Worm (Caenorhabditis elegans): ENCODE results near the gene prp-39.

Gene prp-39

ce11 chrV:5682530-5682929, at the start of gene prp-39:
Gene prp-39, minus strand, starts transcription at chrV:5682630.
- TF ChIP-seq nhr-28 (tag; optimal IDR thresholded peaks at IDR 0.05) (no peak), sem-2 (GFP tag; optimal IDR thresholded peaks at IDR 0.05) (no peak), mls-2 (tag; optimal IDR thresholded peaks at IDR 0.05) (no peak), elt-3 (tag; optimal IDR thresholded peaks at IDR 0.05) (no peak), M03D4.4 (tag; optimal IDR thresholded peaks at IDR 0.05) (no peak), pha-4 (tag; optimal IDR thresholded peaks at IDR 0.05) (no peak), ceh-43 (GFP tag; optimal IDR thresholded peaks at IDR 0.05) (no peak), sptf-1 (tag; optimal IDR thresholded peaks at IDR 0.05) (no peak)

- TF ChIP-seq sptf-1 (tag; optimal IDR thresholded peaks at IDR 0.05) (no peak), ces-1 (GFP tag; optimal IDR thresholded peaks at IDR 0.05) (no peak), unc-39 (tag; optimal IDR thresholded peaks at IDR 0.05) (no peak), ceh-83 (GFP tag; optimal IDR thresholded peaks at IDR 0.05) (no peak), nhr-2 (tag; optimal IDR thresholded peaks at IDR 0.05) (no peak), cnd-1 (tag; optimal IDR thresholded peaks at IDR 0.05) (no peak), lin-13 (tag; optimal IDR thresholded peaks at IDR 0.05) (no peak), ztf-11 (tag; optimal IDR thresholded peaks at IDR 0.05) (no peak), M03D4.4 (tag; optimal IDR thresholded peaks at IDR 0.05) (no peak), unc-120 (tag; optimal IDR thresholded peaks at IDR 0.05; ENCODE audit: poor library complexity, severe bottlenecking) (no peak), snpc-4 (tag; optimal IDR thresholded peaks at IDR 0.05) (no peak), lin-32 (GFP tag; optimal IDR thresholded peaks at IDR 0.05) (no peak), nhr-12 (tag; optimal IDR thresholded peaks at IDR 0.05) (no peak), mep-1 (tag; optimal IDR thresholded peaks at IDR 0.05) (no peak), ceh-43 (GFP tag; optimal IDR thresholded peaks at IDR 0.05) (no peak), nhr-76 (tag; optimal IDR thresholded peaks at IDR 0.05) (no peak), unc-62 (GFP tag; optimal IDR thresholded peaks at IDR 0.05) (no peak), mls-2 (tag; optimal IDR thresholded peaks at IDR 0.05) (no peak)
These were observed 48.4 kb upstream of the prp-39 start, which contains the start of gene K09H11.15 for ce11 chrV:5730783-5731182. Gene K09H11.15, minus strand, starts transcription at chrV:5730883.

- TF ChIP-seq ceh-39 (tag; optimal IDR thresholded peaks at IDR 0.05) (no peak), M03D4.4 (tag; optimal IDR thresholded peaks at IDR 0.05) (no peak), lsy-2 (tag; optimal IDR thresholded peaks at IDR 0.05) (no peak), elt-1 (tag; optimal IDR thresholded peaks at IDR 0.05; ENCODE audit: borderline replicate concordance, insufficient read depth) (no peak), ces-1 (GFP tag; optimal IDR thresholded peaks at IDR 0.05) (no peak), nhr-12 (tag; optimal IDR thresholded peaks at IDR 0.05) (no peak), snpc-4 (tag; optimal IDR thresholded peaks at IDR 0.05) (no peak), nhr-237 (tag; optimal IDR thresholded peaks at IDR 0.05) (no peak), sem-2 (GFP tag; optimal IDR thresholded peaks at IDR 0.05) (no peak), ztf-11 (tag; optimal IDR thresholded peaks at IDR 0.05) (no peak)
These were observed 44.0 kb upstream of the prp-39 start, which contains the start of gene K09H11.4 for ce11 chrV:5726463-5726862. Gene K09H11.4, minus strand, starts transcription at chrV:5726563.

- no peak for TF ChIP-seq unc-120 (tag; optimal IDR thresholded peaks at IDR 0.05; ENCODE audit: poor library complexity, severe bottlenecking)
- no peak for TF ChIP-seq nhr-237 (tag; optimal IDR thresholded peaks at IDR 0.05)
- TF ChIP-seq lin-13 (tag; optimal IDR thresholded peaks at IDR 0.05) = no peak
- no peak for TF ChIP-seq ceh-43 (GFP tag; optimal IDR thresholded peaks at IDR 0.05)
- no peak for TF ChIP-seq tbx-8 (GFP tag; optimal IDR thresholded peaks at IDR 0.05)
- no peak for TF ChIP-seq M03D4.4 (tag; optimal IDR thresholded peaks at IDR 0.05)
- no peak for TF ChIP-seq nhr-12 (tag; optimal IDR thresholded peaks at IDR 0.05)
- no peak for TF ChIP-seq nhr-2 (tag; optimal IDR thresholded peaks at IDR 0.05)
These were observed 42.0 kb upstream of the prp-39 start for ce11 chrV:5724395-5724794.

ce11 chrV:5722093-5722492, 39.7 kb upstream of the prp-39 start:
- TF ChIP-seq nhr-12 (tag; optimal IDR thresholded peaks at IDR 0.05) = no peak
- TF ChIP-seq lin-13 (tag; optimal IDR thresholded peaks at IDR 0.05) = no peak
- no peak for TF ChIP-seq blmp-1 (tag; optimal IDR thresholded peaks at IDR 0.05)
- TF ChIP-seq zip-8 (tag; optimal IDR thresholded peaks at IDR 0.05) = no peak
- no peak for TF ChIP-seq mep-1 (tag; optimal IDR thresholded peaks at IDR 0.05)
- no peak for TF ChIP-seq flh-1 (GFP tag; optimal IDR thresholded peaks at IDR 0.05)
